Worm (Caenorhabditis elegans): ENCODE data around the gene R13D11.3.

DNA sequence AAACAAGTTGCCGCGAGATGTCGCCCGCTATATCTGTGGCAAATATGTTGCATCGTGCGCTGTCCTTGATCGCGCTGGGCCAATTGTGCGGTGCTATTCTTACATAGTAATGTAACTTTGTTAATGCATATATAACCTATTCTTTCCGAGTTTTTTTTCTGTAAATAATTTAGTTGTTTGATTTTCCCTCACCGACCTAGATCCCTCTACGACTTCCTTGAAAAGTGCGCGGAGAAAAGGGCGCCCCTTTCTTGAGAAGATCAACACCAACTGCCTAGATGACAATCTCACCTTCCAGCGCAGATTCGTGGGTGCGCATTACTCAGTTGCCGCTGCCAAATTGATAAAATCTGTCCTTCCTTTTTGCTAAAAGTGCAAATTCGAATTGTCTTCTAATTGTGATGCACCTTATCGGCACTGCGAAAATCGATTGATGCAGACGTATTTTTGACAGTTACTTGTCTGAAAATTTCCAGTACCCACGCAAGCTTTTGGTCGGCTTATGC lies 13.2 kb upstream of the R13D11.3 start:
- no peak for TF ChIP-seq egl-27 (tag; optimal IDR thresholded peaks at IDR 0.05)
- TF ChIP-seq nfya-1 (tag; optimal IDR thresholded peaks at IDR 0.05; ENCODE audit: insufficient read depth) = no peak
